Worm (Caenorhabditis elegans) whole organism, L4 larva: ENCODE measurements around the gene Y102A11A.1.

ENCODE experiments used
- F10B5.3 ChIP-seq: sonication (generic microtip); optimal IDR thresholded peaks from 2 replicates; lab custom pipeline; 2016; ENCODE audit warnings: mild to moderate bottlenecking, missing genetic modification characterization, missing compliant biosample characterization
- F37D6.2 ChIP-seq: sonication (generic microtip); optimal IDR thresholded peaks from 2 replicates; lab custom pipeline; 2016; ENCODE audit warnings: mild to moderate bottlenecking, missing genetic modification characterization, missing compliant biosample characterization
- F44E2.7 ChIP-seq: fragments of 200-800 bp; sonication (Bioruptor generic); IDR thresholded peaks from 2 replicates; pipeline ENCODE4 v2.1.2; 2022; ENCODE audit warnings: missing genetic modification characterization, missing compliant biosample characterization
- R02D3.7 ChIP-seq: fragments of 150-350 bp; sonication (generic microtip); optimal IDR thresholded peaks from 3 replicates; lab custom pipeline; 2014; ENCODE audit warnings: missing biosample characterization, missing genetic modification characterization
- T26A8.4 ChIP-seq: fragments of 200-800 bp; sonication (Bioruptor generic); IDR thresholded peaks from 2 replicates; pipeline ENCODE4 v1.3.6; 2022; ENCODE audit warnings: missing genetic modification characterization, missing compliant biosample characterization
- Y48G9A.11 ChIP-seq: fragments of 200-800 bp; sonication (Bioruptor generic); IDR thresholded peaks from 2 replicates; pipeline ENCODE4 v1.3.6; 2022; ENCODE audit warnings: missing genetic modification reagents, missing genetic modification characterization, missing compliant biosample characterization
- ZK337.2 ChIP-seq: fragments of 200-800 bp; sonication (Bioruptor generic); IDR thresholded peaks from 2 replicates; pipeline ENCODE4 v1.3.6; 2022; ENCODE audit warnings: missing genetic modification reagents, missing genetic modification characterization, missing compliant biosample characterization
- ZK546.5 ChIP-seq, 2 experiments: sonication (generic microtip); optimal IDR thresholded peaks; 2 replicates each; lab custom pipeline; 2017; ENCODE audit warnings: missing biosample characterization in 2 of 2, missing genetic modification characterization in 2 of 2
- aha-1 ChIP-seq: fragments of 150-350 bp; peaks from one replicate; lab custom pipeline; 2014; ENCODE audit warnings: missing biosample characterization, missing genetic modification characterization
- arid-1 ChIP-seq: fragments of 200-800 bp; sonication (Bioruptor generic); conservative IDR thresholded peaks from 2 replicates; pipeline ENCODE4 v1.3.6; 2022; ENCODE audit warnings: missing genetic modification reagents, missing genetic modification characterization, missing compliant biosample characterization
- ceh-20 ChIP-seq: fragments of 200-800 bp; sonication (Bioruptor generic); IDR thresholded peaks from 2 replicates; pipeline ENCODE4 v1.3.6; 2022; ENCODE audit warnings: missing genetic modification reagents, missing genetic modification characterization, missing compliant biosample characterization
- ceh-82 ChIP-seq: sonication (generic microtip); optimal IDR thresholded peaks from 2 replicates; lab custom pipeline; 2017; ENCODE audit warnings: missing biosample characterization, missing genetic modification characterization
- ctbp-1 ChIP-seq: fragments of 200-800 bp; sonication (Bioruptor generic); IDR thresholded peaks from 2 replicates; pipeline ENCODE4 v1.3.6; 2022; ENCODE audit warnings: missing genetic modification reagents, missing genetic modification characterization, missing compliant biosample characterization
- daf-12 ChIP-seq: fragments of 150-350 bp; optimal IDR thresholded peaks from 2 replicates; lab custom pipeline; 2014; ENCODE audit warnings: missing biosample characterization, missing genetic modification reagents, missing genetic modification characterization
- daf-19 ChIP-seq: fragments of 200-800 bp; sonication (Bioruptor generic); conservative IDR thresholded peaks from 2 replicates; pipeline ENCODE4 v1.3.6; 2022; ENCODE audit warnings: missing genetic modification characterization, missing compliant biosample characterization
- daf-8 ChIP-seq: fragments of 200-800 bp; sonication (Bioruptor generic); IDR thresholded peaks from 2 replicates; pipeline ENCODE4 v1.3.6; 2022; ENCODE audit warnings: missing genetic modification characterization, missing compliant biosample characterization
- dmd-6 ChIP-seq: fragments of 200-800 bp; sonication (Bioruptor generic); IDR thresholded peaks from 2 replicates; pipeline ENCODE4 v1.3.6; 2022; ENCODE audit warnings: missing genetic modification reagents, missing genetic modification characterization, missing compliant biosample characterization
- dmd-8 ChIP-seq: fragments of 200-800 bp; sonication (Bioruptor generic); IDR thresholded peaks from 2 replicates; pipeline ENCODE4 v1.3.6; 2022; ENCODE audit warnings: missing genetic modification characterization, missing compliant biosample characterization
- dmd-9 ChIP-seq: fragments of 200-800 bp; sonication (Bioruptor generic); IDR thresholded peaks from 2 replicates; pipeline ENCODE4 v1.3.6; 2022; ENCODE audit warnings: missing genetic modification reagents, missing genetic modification characterization, missing compliant biosample characterization
- duxl-1 ChIP-seq: sonication (generic microtip); optimal IDR thresholded peaks from 2 replicates; lab custom pipeline; 2016; ENCODE audit warnings: mild to moderate bottlenecking, missing genetic modification characterization, moderate library complexity, missing compliant biosample characterization; ENCODE audit not compliant: poor library complexity
- gei-8 ChIP-seq: fragments of 200-800 bp; sonication (Bioruptor generic); optimal IDR thresholded peaks from 2 replicates; lab custom pipeline; 2018; ENCODE audit warnings: mild to moderate bottlenecking, missing genetic modification characterization, missing compliant biosample characterization
- hif-1 ChIP-seq, 2 experiments: sonication (generic microtip); optimal IDR thresholded peaks; 2 replicates each; lab custom pipeline; 2016 to 2017; ENCODE audit warnings: missing compliant biosample characterization in 2 of 2, missing genetic modification characterization in 2 of 2, missing genetic modification reagents in 2 of 2, missing genotype in 2 of 2, mild to moderate bottlenecking in 1 of 2
- hlh-30 ChIP-seq: sonication (generic microtip); optimal IDR thresholded peaks from 2 replicates; lab custom pipeline; 2017; ENCODE audit warnings: antibody characterized with exemption, mild to moderate bottlenecking, missing genetic modification characterization, missing compliant biosample characterization; ENCODE audit not compliant: insufficient read depth
- jun-1 ChIP-seq: fragments of 150-350 bp; optimal IDR thresholded peaks from 2 replicates; lab custom pipeline; 2014; ENCODE audit warnings: missing biosample characterization, missing genetic modification reagents, missing genetic modification characterization
- lin-13 ChIP-seq: fragments of 150-350 bp; optimal IDR thresholded peaks from 2 replicates; lab custom pipeline; 2014; ENCODE audit warnings: missing biosample characterization, missing genetic modification reagents, missing genetic modification characterization
- lin-15B ChIP-seq: fragments of 150-350 bp; sonication (generic microtip); optimal IDR thresholded peaks from 3 replicates; lab custom pipeline; 2014; ENCODE audit warnings: missing biosample characterization, missing genetic modification characterization
- lsy-2 ChIP-seq, 2 experiments: fragments of 150-350 bp in 1 of 2; sonication (generic microtip) in 1 of 2; optimal IDR thresholded peaks; 2 replicates each; lab custom pipeline; 2014 to 2017; ENCODE audit warnings: missing biosample characterization in 2 of 2, missing genetic modification characterization in 2 of 2
- madf-5 ChIP-seq, 2 experiments: fragments of 200-800 bp; sonication (Bioruptor generic); IDR thresholded peaks; 2 replicates each; pipeline ENCODE4 v1.3.6; 2022; ENCODE audit warnings: missing compliant biosample characterization in 2 of 2, missing genetic modification characterization in 2 of 2
- mdl-1 ChIP-seq, 2 experiments: fragments of 150-350 bp in 1 of 2; sonication (generic microtip) in 1 of 2; optimal IDR thresholded peaks; 2 replicates each; lab custom pipeline; 2014 to 2017; ENCODE audit warnings: missing biosample characterization in 2 of 2, missing genetic modification characterization in 2 of 2
- mdt-29 ChIP-seq: fragments of 200-800 bp; sonication (Bioruptor generic); IDR thresholded peaks from 2 replicates; pipeline ENCODE4 v1.3.6; 2022; ENCODE audit warnings: missing genetic modification reagents, missing genetic modification characterization, missing compliant biosample characterization
- mep-1 ChIP-seq: fragments of 150-350 bp; sonication (generic microtip); optimal IDR thresholded peaks from 3 replicates; lab custom pipeline; 2014; ENCODE audit warnings: missing biosample characterization, missing genetic modification characterization
- mxl-3 ChIP-seq: fragments of 200-800 bp; sonication (Bioruptor generic); optimal IDR thresholded peaks from 2 replicates; lab custom pipeline; 2018; ENCODE audit warnings: mild to moderate bottlenecking, missing genetic modification characterization, missing compliant biosample characterization
- nhr-111 ChIP-seq: fragments of 200-800 bp; sonication (Bioruptor generic); optimal IDR thresholded peaks from 2 replicates; lab custom pipeline; 2018; ENCODE audit warnings: mild to moderate bottlenecking, missing genetic modification characterization, missing compliant biosample characterization
- nhr-25 ChIP-seq: sonication (generic microtip); optimal IDR thresholded peaks from 2 replicates; lab custom pipeline; 2017; ENCODE audit warnings: missing genetic modification characterization, mild to moderate bottlenecking, missing compliant biosample characterization, antibody characterized with exemption, moderate library complexity, borderline replicate concordance; ENCODE audit not compliant: insufficient read depth
- nhr-41 ChIP-seq: fragments of 200-800 bp; sonication (Bioruptor generic); IDR thresholded peaks from 2 replicates; pipeline ENCODE4 v1.3.6; 2022; ENCODE audit warnings: missing genetic modification reagents, missing genetic modification characterization, missing compliant biosample characterization
- nhr-6 ChIP-seq: fragments of 150-350 bp; optimal IDR thresholded peaks from 2 replicates; lab custom pipeline; 2014; ENCODE audit warnings: missing biosample characterization, missing genetic modification characterization
- nhr-77 ChIP-seq: fragments of 150-350 bp; optimal IDR thresholded peaks from 2 replicates; lab custom pipeline; 2014; ENCODE audit warnings: missing biosample characterization, missing genetic modification characterization
- pha-4 ChIP-seq, 2 experiments: fragments of 150-350 bp in 1 of 2; fragments of 200-800 bp in 1 of 2; sonication (Bioruptor generic) in 1 of 2; IDR thresholded peaks in 1 of 2; optimal IDR thresholded peaks in 1 of 2; 2 replicates each; pipeline versions ENCODE4 v1.3.6 to Lab custom; 2014 to 2022; ENCODE audit warnings: missing genetic modification characterization in 2 of 2, missing genetic modification reagents in 2 of 2, missing biosample characterization in 1 of 2, missing compliant biosample characterization in 1 of 2
- pqm-1 ChIP-seq: sonication (generic microtip); optimal IDR thresholded peaks from 2 replicates; lab custom pipeline; 2017; ENCODE audit warnings: missing biosample characterization, missing genetic modification characterization
- rbr-2 ChIP-seq: sonication (generic microtip); optimal IDR thresholded peaks from 2 replicates; lab custom pipeline; 2016; ENCODE audit warnings: missing genotype, missing genetic modification characterization, missing compliant biosample characterization
- saeg-2 ChIP-seq: fragments of 200-800 bp; sonication (Bioruptor generic); IDR thresholded peaks from 2 replicates; pipeline ENCODE4 v1.3.6; 2022; ENCODE audit warnings: missing genetic modification reagents, missing genetic modification characterization, missing compliant biosample characterization
- sdz-12 ChIP-seq: fragments of 200-800 bp; sonication (Bioruptor generic); optimal IDR thresholded peaks from 2 replicates; lab custom pipeline; 2018; ENCODE audit warnings: mild to moderate bottlenecking, missing genetic modification characterization, missing compliant biosample characterization
- snpc-1.2 ChIP-seq: fragments of 200-800 bp; sonication (Bioruptor generic); IDR thresholded peaks from 2 replicates; pipeline ENCODE4 v1.3.6; 2022; ENCODE audit warnings: missing genetic modification reagents, missing genetic modification characterization, missing compliant biosample characterization
- snpc-4 ChIP-seq: fragments of 150-350 bp; optimal IDR thresholded peaks from 2 replicates; lab custom pipeline; 2014; ENCODE audit warnings: missing biosample characterization, missing genetic modification characterization
- spr-1 ChIP-seq: sonication (generic microtip); optimal IDR thresholded peaks from 2 replicates; lab custom pipeline; 2016; ENCODE audit warnings: mild to moderate bottlenecking, missing genetic modification characterization, missing compliant biosample characterization
- tra-1 ChIP-seq: fragments of 200-800 bp; sonication (Bioruptor generic); IDR thresholded peaks from 2 replicates; pipeline ENCODE4 v1.3.6; 2022; ENCODE audit warnings: missing genetic modification reagents, missing genetic modification characterization, missing compliant biosample characterization
- unc-62 ChIP-seq, 3 experiments: fragments of 150-350 bp in 1 of 3; sonication (generic microtip); optimal IDR thresholded peaks in 2 of 3; peaks in 1 of 3; 1 replicate in 1 of 3; 2 replicates in 2 of 3; lab custom pipeline; 2014 to 2017; ENCODE audit warnings: missing biosample characterization in 3 of 3, missing genetic modification characterization in 3 of 3, missing genetic modification reagents in 3 of 3, missing genotype in 1 of 3
- zfp-2 ChIP-seq: sonication (generic microtip); optimal IDR thresholded peaks from 2 replicates; lab custom pipeline; 2016; ENCODE audit warnings: mild to moderate bottlenecking, missing genetic modification characterization, missing compliant biosample characterization
- zip-11 ChIP-seq: fragments of 200-800 bp; sonication (Bioruptor generic); IDR thresholded peaks from 2 replicates; pipeline ENCODE4 v1.3.6; 2022; ENCODE audit warnings: missing genetic modification characterization, missing compliant biosample characterization

The Y102A11A.1 gene

ce11 chrX:2089434-2089833 is 37.8 kb downstream of the Y102A11A.1 start, which contains the start of gene lsy-2 (continued):
- TF ChIP-seq unc-62 (GFP tag; optimal IDR thresholded peaks at IDR 0.05 in 1 of 2; lab: Kevin White, UChicago) (no peak), unc-62 (tag; optimal IDR thresholded peaks at IDR 0.05; lab: Kevin White, UChicago) (no peak), dmd-6 (peak; percentile 50), madf-5 (GFP tag; IDR thresholded peaks at IDR 0.05; lab: Robert Waterston, UW) (no peak), Y48G9A.11 (no peak), ZK337.2 (GFP tag; lab: Robert Waterston, UW) (no peak), daf-8 (GFP tag; lab: Robert Waterston, UW) (no peak), aha-1 (peak; percentile 64), saeg-2 (GFP tag; lab: Robert Waterston, UW) (no peak), jun-1 (tag; lab: Kevin White, UChicago) (no peak), gei-8 (no peak), nhr-41 (GFP tag; lab: Robert Waterston, UW) (no peak), nhr-77 (tag; lab: Kevin White, UChicago) (no peak), mep-1 (tag; lab: Kevin White, UChicago) (peak; percentile 57), nhr-25 (tag; lab: Kevin White, UChicago) (peak; percentile 86), pqm-1 (no peak), ZK546.5 (tag; optimal IDR thresholded peaks at IDR 0.05; lab: Kevin White, UChicago) (no peak), T26A8.4 (no peak), mxl-3 (GFP tag; lab: Kevin White, UChicago) (peak; percentile 40), F37D6.2 (tag; lab: Kevin White, UChicago) (no peak), ctbp-1 (GFP tag; lab: Robert Waterston, UW) (0 out of 2 replicates have a peak, but pooled peaks have one; percentile 15), lin-13 (GFP tag; lab: Kevin White, UChicago) (peak; percentile 72), F44E2.7 (GFP tag; lab: Robert Waterston, UW) (no peak), dmd-8 (no peak), ceh-82 (tag; lab: Kevin White, UChicago) (no peak), daf-19 (GFP tag; lab: Robert Waterston, UW) (no peak), F10B5.3 (tag; lab: Kevin White, UChicago) (no peak), arid-1 (GFP tag; lab: Robert Waterston, UW) (no peak), hif-1 (tag; optimal IDR thresholded peaks at IDR 0.05; lab: Kevin White, UChicago) (peak in 1 of 2 experiments; percentile 41), lsy-2 (tag; optimal IDR thresholded peaks at IDR 0.05; lab: Kevin White, UChicago) (no peak), spr-1 (tag; lab: Kevin White, UChicago) (no peak), mdl-1 (tag; optimal IDR thresholded peaks at IDR 0.05; lab: Kevin White, UChicago) (peak in 1 of 2 experiments; percentile 20), sdz-12 (no peak), snpc-4 (no peak), nhr-6 (tag; lab: Kevin White, UChicago) (no peak), daf-12 (tag; lab: Kevin White, UChicago) (no peak), snpc-1.2 (GFP tag; lab: Robert Waterston, UW) (no peak), rbr-2 (tag; lab: Kevin White, UChicago) (peak; percentile 19), zfp-2 (tag; lab: Kevin White, UChicago) (no peak), pha-4 (GFP tag; IDR thresholded peaks at IDR 0.05; lab: Robert Waterston, UW) (no peak), pha-4 (tag; optimal IDR thresholded peaks at IDR 0.05; lab: Kevin White, UChicago) (no peak)

ce11 chrX:2090493-2090892 is 38.9 kb downstream of the Y102A11A.1 start:
- TF ChIP-seq pha-4 (GFP tag; IDR thresholded peaks at IDR 0.05; lab: Robert Waterston, UW) (no peak), pha-4 (tag; optimal IDR thresholded peaks at IDR 0.05; lab: Kevin White, UChicago) (no peak), lin-15B (tag; lab: Kevin White, UChicago) (no peak), madf-5 (GFP tag; IDR thresholded peaks at IDR 0.05; lab: Robert Waterston, UW) (no peak), tra-1 (GFP tag; lab: Robert Waterston, UW) (0 out of 2 replicates have a peak, but pooled peaks have one; percentile 32), duxl-1 (peak; percentile 29), nhr-111 (no peak), nhr-6 (tag; lab: Kevin White, UChicago) (no peak), ceh-20 (GFP tag; lab: Robert Waterston, UW) (no peak), hlh-30 (tag; lab: Kevin White, UChicago) (peak; percentile 81), R02D3.7 (tag; lab: Kevin White, UChicago) (no peak), F37D6.2 (tag; lab: Kevin White, UChicago) (no peak), dmd-6 (peak; percentile 60), pqm-1 (peak; percentile 60), mdt-29 (GFP tag; lab: Robert Waterston, UW) (no peak), zip-11 (GFP tag; lab: Robert Waterston, UW) (no peak), ceh-82 (tag; lab: Kevin White, UChicago) (no peak), dmd-9 (GFP tag; lab: Robert Waterston, UW) (no peak)
